Fruit fly (Drosophila melanogaster) whole organism: ENCODE measurements around the gene Atg8a.

ENCODE experiments used
- CG8478 ChIP-seq: fragments of >200 bp; optimal IDR thresholded peaks from 2 replicates; lab custom pipeline; 2018; ENCODE audit warnings: inconsistent platforms
- Dll ChIP-seq: fragments of >200 bp; optimal IDR thresholded peaks from 2 replicates; lab custom pipeline; 2017
- EcR ChIP-seq, 2 experiments: fragments of >200 bp; optimal IDR thresholded peaks; 2 replicates each; lab custom pipeline; 2017; ENCODE audit warnings: missing biosample characterization in 2 of 2, missing genetic modification characterization in 2 of 2, missing genetic modification reagents in 2 of 2
- pan ChIP-seq: fragments of >200 bp; optimal IDR thresholded peaks from 2 replicates; lab custom pipeline; 2017
- psq ChIP-seq: fragments of >200 bp; optimal IDR thresholded peaks from 2 replicates; lab custom pipeline; 2017
- usp ChIP-seq: fragments of >200 bp; optimal IDR thresholded peaks from 2 replicates; lab custom pipeline; 2017; ENCODE audit warnings: missing biosample characterization, missing genetic modification characterization, mixed read lengths

Gene Atg8a

DNA sequence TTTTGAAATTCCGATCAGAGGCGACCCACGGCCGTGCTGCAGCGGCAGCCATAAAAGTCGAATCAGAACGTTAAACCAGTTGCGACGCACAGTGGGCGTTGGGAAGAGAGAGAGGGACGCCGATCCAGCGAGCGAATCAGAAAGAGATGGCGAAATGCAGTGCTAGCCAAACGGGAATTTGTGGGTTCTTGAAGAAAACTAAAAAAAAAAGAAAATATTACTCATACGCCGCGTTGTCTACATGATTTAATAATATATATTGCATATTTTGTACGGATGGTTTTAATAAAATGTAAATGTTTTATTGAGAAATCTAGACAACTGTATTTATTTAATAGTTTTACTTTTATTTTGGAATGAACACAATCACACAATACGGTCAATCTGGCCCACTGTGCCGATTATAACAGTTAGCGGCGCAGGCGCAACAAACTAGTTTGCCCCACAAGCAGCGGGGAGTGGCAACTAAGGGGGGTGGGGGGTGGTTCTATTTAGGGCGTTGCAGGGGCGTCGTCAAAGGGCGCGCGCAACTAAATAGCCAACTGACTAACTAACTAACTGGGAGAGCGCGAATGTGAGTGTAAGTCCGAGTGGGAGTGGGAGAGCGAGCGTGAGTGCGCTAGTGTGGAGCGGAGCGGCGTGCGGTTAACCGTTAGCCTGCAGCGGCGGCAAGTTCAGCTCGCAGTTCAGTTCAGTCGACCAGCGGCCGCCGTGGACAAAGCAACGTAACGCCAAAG is 3.9 kb upstream of the Atg8a start, which contains the start of gene CG15211:
Gene CG15211 (plus strand): TSS at position 686 of the 737 bp plus-strand sequence.
- TF ChIP-seq pan (lab: Kevin White, UChicago) (no peak), CG8478 (lab: Kevin White, UChicago) (no peak), EcR (GFP tag; optimal IDR thresholded peaks at IDR 0.05; lab: Kevin White, UChicago) (no peak), usp (GFP tag; lab: Kevin White, UChicago) (no peak), psq (lab: Kevin White, UChicago) (no peak), Dll (lab: Kevin White, UChicago) (no peak)

DNA sequence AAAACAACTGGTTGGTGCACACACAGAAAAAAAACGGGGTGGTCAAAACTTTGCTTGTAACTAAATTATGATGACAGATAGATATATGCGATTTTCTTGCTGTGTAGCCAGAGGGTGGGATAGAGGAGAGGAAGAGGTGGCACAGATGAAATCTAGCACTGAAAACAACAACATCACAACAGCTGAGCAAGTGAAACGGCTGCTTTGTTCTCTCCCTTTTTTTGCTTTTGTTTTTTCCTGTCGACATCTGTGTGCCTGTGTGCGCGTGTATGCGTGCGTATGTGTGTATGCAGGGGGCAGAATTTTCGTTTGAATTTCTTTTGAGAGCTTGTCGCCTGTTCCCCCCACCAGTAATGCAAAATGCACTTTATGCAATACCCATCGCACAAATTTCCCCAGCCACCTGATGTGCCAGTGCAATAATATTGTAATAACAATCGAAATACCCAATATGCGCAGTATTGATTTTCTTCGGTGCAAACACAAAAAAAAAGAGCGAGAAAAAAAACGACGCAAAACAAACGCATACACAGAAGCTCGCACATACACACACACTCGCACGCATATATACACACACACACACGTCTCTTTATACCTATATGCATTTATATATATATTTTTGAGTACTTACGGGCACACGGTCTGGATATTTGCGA is 660 bp downstream of the Atg8a start:
- TF ChIP-seq CG8478 (lab: Kevin White, UChicago) (peak; percentile 61), usp (GFP tag; lab: Kevin White, UChicago) (no peak), Dll (lab: Kevin White, UChicago) (no peak), psq (lab: Kevin White, UChicago) (no peak), pan (lab: Kevin White, UChicago) (no peak), EcR (GFP tag; optimal IDR thresholded peaks at IDR 0.05; lab: Kevin White, UChicago) (no peak)

DNA sequence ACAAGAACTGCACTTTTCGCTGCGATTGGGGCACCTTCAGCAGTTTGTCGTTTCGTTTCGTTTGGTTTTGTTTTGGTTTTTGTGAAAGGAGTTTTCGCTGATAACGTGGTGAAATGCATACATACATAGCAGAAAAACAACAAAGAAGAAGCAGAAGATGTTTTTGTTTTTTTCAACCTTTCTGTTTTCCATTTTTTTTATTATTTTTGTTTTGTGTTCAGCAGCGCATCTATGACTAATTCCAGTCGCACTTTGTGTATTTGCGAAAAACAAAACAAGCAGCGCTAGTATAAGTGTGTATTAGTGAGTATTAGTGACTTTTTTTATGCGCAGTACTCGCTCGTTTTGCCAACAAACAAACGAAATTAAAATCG is 1.2 kb downstream of the Atg8a start:
- TF ChIP-seq pan (lab: Kevin White, UChicago) = no peak
- no peak for TF ChIP-seq Dll (lab: Kevin White, UChicago)
- TF ChIP-seq CG8478 (lab: Kevin White, UChicago) = no peak
- no peak for TF ChIP-seq usp (GFP tag; lab: Kevin White, UChicago)
- TF ChIP-seq psq (lab: Kevin White, UChicago) = no peak
- no peak for TF ChIP-seq EcR (GFP tag; optimal IDR thresholded peaks at IDR 0.05; lab: Kevin White, UChicago)

DNA sequence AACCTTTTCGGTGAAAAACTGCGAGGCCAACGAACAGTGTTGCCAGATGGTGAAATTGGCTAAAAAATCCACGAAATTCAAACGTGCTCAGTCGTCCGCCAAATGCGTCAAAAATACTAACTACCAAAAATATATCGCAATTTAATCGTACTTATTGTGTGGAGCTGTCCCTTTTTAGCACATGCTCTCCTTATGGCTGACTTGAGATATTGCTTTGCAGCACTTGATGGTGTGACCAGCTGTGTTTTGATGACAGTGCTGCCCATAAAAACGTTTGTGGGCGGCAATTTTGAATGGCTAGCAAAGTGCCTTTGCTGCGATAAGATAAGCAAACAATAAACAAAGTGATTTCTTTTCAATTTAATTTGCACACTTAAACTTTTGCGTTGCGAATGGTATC is 3.9 kb downstream of the Atg8a start, which contains the start of gene Tango5:
Gene Tango5 (minus strand): TSS at position 208 of the 400 bp plus-strand sequence.
- TF ChIP-seq Dll (lab: Kevin White, UChicago) = no peak
- TF ChIP-seq usp (GFP tag; lab: Kevin White, UChicago) = no peak
- no peak for TF ChIP-seq psq (lab: Kevin White, UChicago)
- no peak for TF ChIP-seq CG8478 (lab: Kevin White, UChicago)
- no peak for TF ChIP-seq EcR (GFP tag; optimal IDR thresholded peaks at IDR 0.05; lab: Kevin White, UChicago)
- no peak for TF ChIP-seq pan (lab: Kevin White, UChicago)

DNA sequence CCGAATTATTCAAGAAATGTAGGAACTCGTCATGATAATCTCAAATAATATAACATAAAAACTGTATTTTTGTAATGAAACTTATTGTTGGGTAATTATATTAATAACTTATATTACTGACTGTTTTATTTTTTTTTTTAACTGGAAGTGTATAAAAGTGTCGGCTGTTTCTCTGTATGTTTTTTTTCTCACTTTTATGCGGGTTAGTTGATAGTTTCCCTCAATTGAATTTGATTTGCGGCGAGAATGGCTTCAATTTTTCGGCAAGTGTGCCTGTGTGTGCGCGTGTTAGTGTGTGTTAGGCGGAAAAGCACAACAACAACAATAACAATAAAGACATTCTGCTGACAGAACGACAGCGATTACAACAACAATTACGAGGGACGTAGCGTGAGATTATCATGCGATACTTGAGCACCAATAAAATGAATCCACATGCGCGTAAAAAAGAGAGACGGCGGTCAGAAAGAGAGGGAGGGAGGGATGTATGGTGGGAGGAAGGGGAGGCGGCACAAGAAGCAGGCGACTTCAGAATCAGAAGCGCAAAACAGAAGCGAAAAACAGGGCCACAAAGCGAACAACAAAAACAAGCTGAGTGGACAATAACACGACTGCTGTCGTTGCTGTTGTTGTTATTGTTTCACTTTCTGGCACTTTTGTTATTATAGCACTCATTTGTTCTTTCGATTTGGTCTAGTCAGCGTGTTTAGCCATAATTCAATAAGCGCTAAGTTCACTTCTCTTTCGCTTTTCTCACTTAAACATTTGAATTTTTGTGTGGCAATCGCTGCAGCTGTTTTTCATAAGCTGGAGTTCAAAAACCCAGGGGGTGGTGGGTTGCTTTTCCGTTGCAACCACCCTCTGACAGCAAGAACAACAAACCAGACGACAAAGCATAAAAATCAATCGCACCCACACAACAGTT is 4.9 kb downstream of the Atg8a start:
- TF ChIP-seq CG8478 (lab: Kevin White, UChicago) (no peak), EcR (GFP tag; optimal IDR thresholded peaks at IDR 0.05; lab: Kevin White, UChicago) (no peak), pan (lab: Kevin White, UChicago) (no peak), usp (GFP tag; lab: Kevin White, UChicago) (no peak), psq (lab: Kevin White, UChicago) (no peak), Dll (lab: Kevin White, UChicago) (no peak)

DNA sequence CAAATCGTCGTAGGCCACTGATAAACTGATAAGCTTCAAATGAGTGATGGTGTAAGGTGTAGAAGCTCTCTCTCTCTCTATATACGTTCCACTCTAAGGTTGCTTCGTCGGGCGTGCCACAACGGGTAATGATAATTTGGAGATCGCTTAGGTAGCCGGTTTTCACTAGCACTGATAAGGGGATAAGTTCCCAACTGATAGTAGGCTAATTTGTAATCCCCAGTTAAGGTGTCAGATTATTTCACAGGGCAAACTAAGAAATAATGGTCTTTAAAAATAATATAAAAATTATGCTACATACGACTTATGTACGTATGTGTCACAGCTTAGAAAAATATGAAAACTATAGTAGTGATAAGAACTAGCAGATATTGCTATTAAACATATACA is 5.6 kb downstream of the Atg8a start:
- TF ChIP-seq psq (lab: Kevin White, UChicago) (no peak), usp (GFP tag; lab: Kevin White, UChicago) (no peak), pan (lab: Kevin White, UChicago) (no peak), EcR (GFP tag; optimal IDR thresholded peaks at IDR 0.05; lab: Kevin White, UChicago) (no peak)

DNA sequence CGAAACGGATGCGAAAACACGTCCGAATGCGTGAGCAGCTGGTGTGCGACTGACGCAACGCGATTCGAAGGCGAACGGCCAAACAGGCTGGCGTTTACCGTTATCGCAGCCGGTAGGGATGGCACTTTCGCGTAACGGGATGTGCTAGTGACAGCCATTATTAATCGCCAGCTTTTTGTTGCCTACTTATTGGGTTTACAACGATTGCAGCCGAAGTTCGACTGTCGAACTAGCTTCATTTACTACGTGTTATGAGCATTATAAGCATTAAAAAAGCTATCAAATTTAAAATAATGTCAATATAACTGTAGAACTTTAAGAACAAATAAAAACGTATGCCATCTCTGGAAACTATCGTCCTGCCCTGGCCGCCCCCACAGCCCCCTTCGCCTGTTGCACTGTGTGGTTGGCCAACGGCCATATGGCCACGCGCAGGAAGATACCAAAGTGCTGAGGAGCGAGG is 10.5 kb downstream of the Atg8a start, which contains the start of gene Rph:
Gene Rph (minus strand): TSS at position 51 of the 463 bp plus-strand sequence.
- TF ChIP-seq psq (lab: Kevin White, UChicago) (no peak), usp (GFP tag; lab: Kevin White, UChicago) (no peak), Dll (lab: Kevin White, UChicago) (no peak), CG8478 (lab: Kevin White, UChicago) (no peak), EcR (GFP tag; optimal IDR thresholded peaks at IDR 0.05; lab: Kevin White, UChicago) (no peak), pan (lab: Kevin White, UChicago) (no peak)

DNA sequence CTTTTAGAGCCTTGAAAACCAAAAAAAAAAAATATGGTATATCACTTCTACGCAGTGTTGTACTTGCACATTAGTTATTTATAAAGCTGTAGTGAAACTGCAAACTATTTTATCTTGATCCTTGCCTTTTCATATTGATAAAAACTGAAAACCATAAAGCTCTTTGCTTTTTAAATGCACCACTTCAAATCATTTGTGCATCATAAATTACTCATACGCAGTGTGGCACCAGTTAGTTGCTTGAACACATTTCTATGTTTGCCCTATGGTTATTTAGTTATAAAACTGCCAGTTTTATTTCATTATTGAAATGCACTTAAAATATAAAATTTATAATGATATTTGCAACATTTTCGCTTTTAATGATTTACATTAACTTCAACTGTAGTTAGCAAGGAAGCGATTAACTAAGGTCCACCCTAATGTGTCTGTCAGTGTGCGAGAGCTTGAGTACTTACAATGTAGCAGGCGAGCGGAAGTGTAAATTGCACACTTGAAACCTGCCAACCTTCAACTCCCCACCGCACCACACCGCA is 12.0 kb downstream of the Atg8a start:
- TF ChIP-seq pan (lab: Kevin White, UChicago) = no peak
- TF ChIP-seq usp (GFP tag; lab: Kevin White, UChicago) = no peak
- TF ChIP-seq Dll (lab: Kevin White, UChicago) = no peak
- TF ChIP-seq psq (lab: Kevin White, UChicago) = no peak
- no peak for TF ChIP-seq CG8478 (lab: Kevin White, UChicago)
- no peak for TF ChIP-seq EcR (GFP tag; optimal IDR thresholded peaks at IDR 0.05; lab: Kevin White, UChicago)

DNA sequence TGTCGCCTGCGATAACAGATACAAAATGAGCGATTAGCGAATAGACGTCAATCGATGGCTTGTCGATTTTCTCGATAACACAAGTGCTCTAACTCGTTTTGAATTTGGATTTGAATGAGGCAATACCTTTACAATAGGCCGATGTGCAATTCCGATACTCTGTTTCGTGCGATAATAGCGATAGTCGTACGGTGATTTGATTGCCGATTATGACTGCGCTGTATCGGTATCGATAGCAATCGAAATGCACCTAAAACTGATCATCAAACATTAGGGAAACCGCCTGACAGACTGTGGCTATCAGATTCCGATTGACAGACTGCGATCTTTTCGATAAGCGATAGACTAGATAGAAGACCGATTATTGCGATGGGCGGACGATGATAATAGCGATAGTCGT is 16.4 kb downstream of the Atg8a start:
- TF ChIP-seq usp (GFP tag; lab: Kevin White, UChicago) = no peak

DNA sequence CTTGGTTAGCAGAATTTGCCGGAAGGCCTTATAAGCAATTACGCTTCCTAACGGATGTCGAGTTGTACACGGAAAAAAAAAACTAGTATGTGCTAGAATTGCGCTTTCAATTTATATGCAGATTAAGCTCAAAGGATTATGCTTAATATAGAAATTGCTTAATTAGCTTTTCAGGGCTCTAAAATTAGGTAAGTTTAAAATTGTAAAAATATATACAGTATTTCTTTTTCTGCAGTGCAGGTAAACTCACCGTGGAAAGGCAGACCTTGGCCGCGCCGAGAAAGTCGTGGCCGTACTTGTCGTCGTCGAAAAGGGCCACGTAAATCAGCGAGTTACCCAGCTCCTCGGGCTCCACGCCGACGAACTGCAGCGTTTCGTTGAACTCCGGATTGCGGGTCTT is 17.5 kb downstream of the Atg8a start:
- TF ChIP-seq CG8478 (lab: Kevin White, UChicago) = no peak
- TF ChIP-seq pan (lab: Kevin White, UChicago) = no peak
- no peak for TF ChIP-seq EcR (GFP tag; optimal IDR thresholded peaks at IDR 0.05; lab: Kevin White, UChicago)
- TF ChIP-seq psq (lab: Kevin White, UChicago) = no peak
- TF ChIP-seq usp (GFP tag; lab: Kevin White, UChicago) = no peak
- TF ChIP-seq Dll (lab: Kevin White, UChicago) = no peak
